Worm (Caenorhabditis elegans) whole organism, late embryonic: ENCODE measurements around the gene abch-1.
A peak's percentile ranks its signal among the peaks of the same experiment; 100 is the strongest.

Experiments
- C08G9.2 ChIP-seq: sonication (generic microtip); optimal IDR thresholded peaks from 2 replicates; lab custom pipeline; 2016; ENCODE audit warnings: mild to moderate bottlenecking, missing genetic modification characterization, moderate library complexity, missing compliant biosample characterization
- F13H6.1 ChIP-seq: sonication (generic microtip); optimal IDR thresholded peaks from 2 replicates; lab custom pipeline; 2016; ENCODE audit warnings: missing genetic modification characterization, missing compliant biosample characterization
- ceh-24 ChIP-seq: sonication (generic microtip); optimal IDR thresholded peaks from 2 replicates; lab custom pipeline; 2016; ENCODE audit warnings: mild to moderate bottlenecking, missing genetic modification characterization, missing compliant biosample characterization
- che-1 ChIP-seq: sonication (generic microtip); optimal IDR thresholded peaks from 2 replicates; lab custom pipeline; 2016; ENCODE audit warnings: mild to moderate bottlenecking, missing genetic modification characterization, missing compliant biosample characterization
- eyg-1 ChIP-seq: sonication (generic microtip); optimal IDR thresholded peaks from 2 replicates; lab custom pipeline; 2016; ENCODE audit warnings: missing genotype, missing genetic modification characterization, missing compliant biosample characterization
- fkh-10 ChIP-seq: fragments of 150-350 bp; optimal IDR thresholded peaks from 2 replicates; lab custom pipeline; 2014; ENCODE audit warnings: missing biosample characterization, missing genetic modification reagents, missing genetic modification characterization
- nhr-11 ChIP-seq: fragments of 150-350 bp; optimal IDR thresholded peaks from 2 replicates; lab custom pipeline; 2014; ENCODE audit warnings: missing biosample characterization, missing genetic modification characterization
- pax-1 ChIP-seq: fragments of 150-350 bp; optimal IDR thresholded peaks from 2 replicates; lab custom pipeline; 2014; ENCODE audit warnings: missing biosample characterization, missing genetic modification characterization
- pqm-1 ChIP-seq: sonication (generic microtip); optimal IDR thresholded peaks from 2 replicates; lab custom pipeline; 2016; ENCODE audit warnings: missing genetic modification characterization, missing compliant biosample characterization
- syd-9 ChIP-seq: sonication (generic microtip); optimal IDR thresholded peaks from 2 replicates; lab custom pipeline; 2016; ENCODE audit warnings: mild to moderate bottlenecking, missing genetic modification characterization, moderate library complexity, missing compliant biosample characterization
- tbx-2 ChIP-seq: sonication (generic microtip); optimal IDR thresholded peaks from 2 replicates; lab custom pipeline; 2016; ENCODE audit warnings: missing genetic modification characterization, missing compliant biosample characterization
- ttx-3 ChIP-seq: sonication (generic microtip); optimal IDR thresholded peaks from 2 replicates; lab custom pipeline; 2016; ENCODE audit warnings: missing genetic modification reagents, missing genetic modification characterization, missing compliant biosample characterization

ce11 chrII:6565077-6565476, 33.6 kb upstream of the abch-1 start, which contains the start of gene mpz-3:
- TF ChIP-seq ttx-3 (tag; lab: Kevin White, UChicago) (peak; percentile 55), fkh-10 (GFP tag; lab: Kevin White, UChicago) (no peak), nhr-11 (tag; lab: Kevin White, UChicago) (no peak), che-1 (tag; lab: Kevin White, UChicago) (peak; percentile 20), pqm-1 (no peak), eyg-1 (tag; lab: Kevin White, UChicago) (no peak), pax-1 (no peak), ceh-24 (no peak), syd-9 (tag; lab: Kevin White, UChicago) (peak; percentile 2), F13H6.1 (tag; lab: Kevin White, UChicago) (no peak), C08G9.2 (tag; lab: Kevin White, UChicago) (no peak), tbx-2 (peak; percentile 39)
